Worm (Caenorhabditis elegans) whole organism, L4 larva: ENCODE measurements around the gene kin-5.

Experiments used
- T26A8.4 ChIP-seq: fragments of 200-800 bp; sonication (Bioruptor generic); IDR thresholded peaks from 2 replicates; pipeline ENCODE4 v1.3.6; 2022; ENCODE audit warnings: missing genetic modification characterization, missing compliant biosample characterization
- Y48G9A.11 ChIP-seq: fragments of 200-800 bp; sonication (Bioruptor generic); IDR thresholded peaks from 2 replicates; pipeline ENCODE4 v1.3.6; 2022; ENCODE audit warnings: missing genetic modification reagents, missing genetic modification characterization, missing compliant biosample characterization
- ZK546.5 ChIP-seq, 2 experiments: sonication (generic microtip); optimal IDR thresholded peaks; 2 replicates each; lab custom pipeline; 2017; ENCODE audit warnings: missing biosample characterization in 2 of 2, missing genetic modification characterization in 2 of 2
- aha-1 ChIP-seq: fragments of 150-350 bp; peaks from one replicate; lab custom pipeline; 2014; ENCODE audit warnings: missing biosample characterization, missing genetic modification characterization
- ama-1 ChIP-seq: fragments of 150-350 bp; optimal IDR thresholded peaks from 2 replicates; lab custom pipeline; 2014; ENCODE audit warnings: inconsistent platforms, mixed read lengths
- ceh-32 ChIP-seq: sonication (generic microtip); optimal IDR thresholded peaks from 2 replicates; lab custom pipeline; 2016; ENCODE audit warnings: mild to moderate bottlenecking, missing genetic modification characterization, missing compliant biosample characterization; ENCODE audit not compliant: poor library complexity
- ceh-62 ChIP-seq: sonication (generic microtip); optimal IDR thresholded peaks from 2 replicates; lab custom pipeline; 2017; ENCODE audit warnings: missing biosample characterization, missing genetic modification characterization
- ceh-82 ChIP-seq: sonication (generic microtip); optimal IDR thresholded peaks from 2 replicates; lab custom pipeline; 2017; ENCODE audit warnings: missing biosample characterization, missing genetic modification characterization
- daf-12 ChIP-seq: fragments of 150-350 bp; optimal IDR thresholded peaks from 2 replicates; lab custom pipeline; 2014; ENCODE audit warnings: missing biosample characterization, missing genetic modification reagents, missing genetic modification characterization
- daf-16 ChIP-seq, 3 experiments: sonication (generic microtip); optimal IDR thresholded peaks; 2 replicates each; lab custom pipeline; 2016 to 2017; ENCODE audit warnings: missing genetic modification characterization in 3 of 3, missing genetic modification reagents in 3 of 3, mild to moderate bottlenecking in 2 of 3, missing compliant biosample characterization in 2 of 3, missing biosample characterization in 1 of 3, moderate library complexity in 1 of 3
- dmd-6 ChIP-seq: fragments of 200-800 bp; sonication (Bioruptor generic); IDR thresholded peaks from 2 replicates; pipeline ENCODE4 v1.3.6; 2022; ENCODE audit warnings: missing genetic modification reagents, missing genetic modification characterization, missing compliant biosample characterization
- dmd-8 ChIP-seq: fragments of 200-800 bp; sonication (Bioruptor generic); IDR thresholded peaks from 2 replicates; pipeline ENCODE4 v1.3.6; 2022; ENCODE audit warnings: missing genetic modification characterization, missing compliant biosample characterization
- dmd-9 ChIP-seq: fragments of 200-800 bp; sonication (Bioruptor generic); IDR thresholded peaks from 2 replicates; pipeline ENCODE4 v1.3.6; 2022; ENCODE audit warnings: missing genetic modification reagents, missing genetic modification characterization, missing compliant biosample characterization
- duxl-1 ChIP-seq: sonication (generic microtip); optimal IDR thresholded peaks from 2 replicates; lab custom pipeline; 2016; ENCODE audit warnings: mild to moderate bottlenecking, missing genetic modification characterization, moderate library complexity, missing compliant biosample characterization; ENCODE audit not compliant: poor library complexity
- dve-1 ChIP-seq: sonication (generic microtip); optimal IDR thresholded peaks from 2 replicates; lab custom pipeline; 2017; ENCODE audit warnings: antibody characterized with exemption, mild to moderate bottlenecking, missing genetic modification characterization, missing compliant biosample characterization; ENCODE audit not compliant: insufficient read depth
- gei-8 ChIP-seq: fragments of 200-800 bp; sonication (Bioruptor generic); optimal IDR thresholded peaks from 2 replicates; lab custom pipeline; 2018; ENCODE audit warnings: mild to moderate bottlenecking, missing genetic modification characterization, missing compliant biosample characterization
- hlh-11 ChIP-seq: fragments of 200-800 bp; sonication (Bioruptor generic); optimal IDR thresholded peaks from 2 replicates; lab custom pipeline; 2018; ENCODE audit warnings: mild to moderate bottlenecking, missing genetic modification characterization, missing compliant biosample characterization
- hlh-30 ChIP-seq: sonication (generic microtip); optimal IDR thresholded peaks from 2 replicates; lab custom pipeline; 2017; ENCODE audit warnings: antibody characterized with exemption, mild to moderate bottlenecking, missing genetic modification characterization, missing compliant biosample characterization; ENCODE audit not compliant: insufficient read depth
- lin-1 ChIP-seq: fragments of 200-800 bp; sonication (Bioruptor generic); IDR thresholded peaks from 2 replicates; pipeline ENCODE4 v1.3.6; 2022; ENCODE audit warnings: missing genetic modification reagents, missing genetic modification characterization, missing compliant biosample characterization
- lin-15B ChIP-seq: fragments of 150-350 bp; sonication (generic microtip); optimal IDR thresholded peaks from 3 replicates; lab custom pipeline; 2014; ENCODE audit warnings: missing biosample characterization, missing genetic modification characterization
- lin-38 ChIP-seq: fragments of 200-800 bp; sonication (Bioruptor generic); IDR thresholded peaks from 2 replicates; pipeline ENCODE4 v1.3.6; 2022; ENCODE audit warnings: missing genetic modification reagents, missing genetic modification characterization, missing compliant biosample characterization
- madf-9 ChIP-seq: fragments of 200-800 bp; sonication (Bioruptor generic); conservative IDR thresholded peaks from 2 replicates; pipeline ENCODE4 v1.3.6; 2022; ENCODE audit warnings: missing genetic modification reagents, missing genetic modification characterization, missing compliant biosample characterization
- mdl-1 ChIP-seq, 2 experiments: fragments of 150-350 bp in 1 of 2; sonication (generic microtip) in 1 of 2; optimal IDR thresholded peaks; 2 replicates each; lab custom pipeline; 2014 to 2017; ENCODE audit warnings: missing biosample characterization in 2 of 2, missing genetic modification characterization in 2 of 2
- mdt-29 ChIP-seq: fragments of 200-800 bp; sonication (Bioruptor generic); IDR thresholded peaks from 2 replicates; pipeline ENCODE4 v1.3.6; 2022; ENCODE audit warnings: missing genetic modification reagents, missing genetic modification characterization, missing compliant biosample characterization
- mep-1 ChIP-seq: fragments of 150-350 bp; sonication (generic microtip); optimal IDR thresholded peaks from 3 replicates; lab custom pipeline; 2014; ENCODE audit warnings: missing biosample characterization, missing genetic modification characterization
- nhr-41 ChIP-seq: fragments of 200-800 bp; sonication (Bioruptor generic); IDR thresholded peaks from 2 replicates; pipeline ENCODE4 v1.3.6; 2022; ENCODE audit warnings: missing genetic modification reagents, missing genetic modification characterization, missing compliant biosample characterization
- nhr-77 ChIP-seq: fragments of 150-350 bp; optimal IDR thresholded peaks from 2 replicates; lab custom pipeline; 2014; ENCODE audit warnings: missing biosample characterization, missing genetic modification characterization
- php-3 ChIP-seq: fragments of 200-800 bp; sonication (Bioruptor generic); IDR thresholded peaks from 2 replicates; pipeline ENCODE4 v1.3.6; 2022; ENCODE audit warnings: missing genetic modification reagents, missing genetic modification characterization, missing compliant biosample characterization
- rbr-2 ChIP-seq: sonication (generic microtip); optimal IDR thresholded peaks from 2 replicates; lab custom pipeline; 2016; ENCODE audit warnings: missing genotype, missing genetic modification characterization, missing compliant biosample characterization
- saeg-2 ChIP-seq: fragments of 200-800 bp; sonication (Bioruptor generic); IDR thresholded peaks from 2 replicates; pipeline ENCODE4 v1.3.6; 2022; ENCODE audit warnings: missing genetic modification reagents, missing genetic modification characterization, missing compliant biosample characterization
- sdz-12 ChIP-seq: fragments of 200-800 bp; sonication (Bioruptor generic); optimal IDR thresholded peaks from 2 replicates; lab custom pipeline; 2018; ENCODE audit warnings: mild to moderate bottlenecking, missing genetic modification characterization, missing compliant biosample characterization
- snpc-4 ChIP-seq: fragments of 150-350 bp; optimal IDR thresholded peaks from 2 replicates; lab custom pipeline; 2014; ENCODE audit warnings: missing biosample characterization, missing genetic modification characterization
- tag-97 ChIP-seq: fragments of 200-800 bp; sonication (Bioruptor generic); IDR thresholded peaks from 2 replicates; pipeline ENCODE4 v1.3.6; 2022; ENCODE audit warnings: missing genetic modification characterization, missing compliant biosample characterization
- vab-7 ChIP-seq: fragments of 200-800 bp; sonication (Bioruptor generic); IDR thresholded peaks from 2 replicates; pipeline ENCODE4 v1.3.6; 2022; ENCODE audit warnings: missing genetic modification reagents, missing genetic modification characterization, missing compliant biosample characterization
- zag-1 ChIP-seq: fragments of 150-350 bp; optimal IDR thresholded peaks from 2 replicates; lab custom pipeline; 2014; ENCODE audit warnings: missing biosample characterization, missing genetic modification characterization
- zfp-2 ChIP-seq: sonication (generic microtip); optimal IDR thresholded peaks from 2 replicates; lab custom pipeline; 2016; ENCODE audit warnings: mild to moderate bottlenecking, missing genetic modification characterization, missing compliant biosample characterization
- zfp-3 ChIP-seq: fragments of 200-800 bp; sonication (Bioruptor generic); conservative IDR thresholded peaks from 2 replicates; pipeline ENCODE4 v1.3.6; 2022; ENCODE audit warnings: missing genetic modification reagents, missing genetic modification characterization, missing compliant biosample characterization
- ztf-11 ChIP-seq: fragments of 150-350 bp; optimal IDR thresholded peaks from 2 replicates; lab custom pipeline; 2014; ENCODE audit warnings: missing biosample characterization, missing genetic modification characterization

Gene kin-5

ce11 chrIV:9993403-9994132, 24.6 kb upstream of the kin-5 start (continued):
- TF ChIP-seq nhr-41 (GFP tag; lab: Robert Waterston, UW) (0 out of 2 replicates have a peak, but pooled peaks have one; percentile 6), zfp-2 (tag; lab: Kevin White, UChicago) (no peak), madf-9 (GFP tag; lab: Robert Waterston, UW) (no peak), mdl-1 (tag; optimal IDR thresholded peaks at IDR 0.05; lab: Kevin White, UChicago) (no peak), daf-12 (tag; lab: Kevin White, UChicago) (no peak), lin-15B (tag; lab: Kevin White, UChicago) (no peak), hlh-11 (tag; lab: Kevin White, UChicago) (peak; percentile 26), rbr-2 (no peak), ama-1 (lab: Kevin White, UChicago) (no peak), aha-1 (tag; lab: Kevin White, UChicago) (peak; percentile 88), nhr-77 (tag; lab: Kevin White, UChicago) (no peak), saeg-2 (GFP tag; lab: Robert Waterston, UW) (0 out of 2 replicates have a peak, but pooled peaks have one; percentile 5), dmd-6 (GFP tag; lab: Robert Waterston, UW) (no peak), dmd-9 (no peak), daf-16 (GFP tag; optimal IDR thresholded peaks at IDR 0.05; lab: Kevin White, UChicago) (no peak), daf-16 (tag; optimal IDR thresholded peaks at IDR 0.05; lab: Kevin White, UChicago) (peak; percentile 55), zag-1 (tag; lab: Kevin White, UChicago) (no peak), ztf-11 (tag; lab: Kevin White, UChicago) (no peak), tag-97 (GFP tag; lab: Robert Waterston, UW) (no peak), mdt-29 (no peak), Y48G9A.11 (no peak), dve-1 (tag; lab: Kevin White, UChicago) (peak; percentile 13), T26A8.4 (no peak), vab-7 (no peak), php-3 (GFP tag; lab: Robert Waterston, UW) (no peak), ceh-62 (tag; lab: Kevin White, UChicago) (no peak), sdz-12 (GFP tag; lab: Kevin White, UChicago) (no peak), snpc-4 (no peak), hlh-30 (tag; lab: Kevin White, UChicago) (no peak), zfp-3 (GFP tag; lab: Robert Waterston, UW) (no peak), duxl-1 (tag; lab: Kevin White, UChicago) (no peak), mep-1 (no peak), ZK546.5 (tag; optimal IDR thresholded peaks at IDR 0.05; lab: Kevin White, UChicago) (no peak), dmd-8 (GFP tag; lab: Robert Waterston, UW) (no peak), ceh-32 (tag; lab: Kevin White, UChicago) (no peak)

ce11 chrIV:9989416-9989815, 20.4 kb upstream of the kin-5 start:
- TF ChIP-seq T26A8.4 (0 out of 2 replicates have a peak, but pooled peaks have one; percentile 9), ama-1 (lab: Kevin White, UChicago) (peak; percentile 40), gei-8 (GFP tag; lab: Kevin White, UChicago) (peak; percentile 7), lin-1 (GFP tag; lab: Robert Waterston, UW) (no peak), ceh-82 (no peak), lin-38 (GFP tag; lab: Robert Waterston, UW) (peak; percentile 36; the same call in 1 of the 2 replicates), zfp-3 (GFP tag; lab: Robert Waterston, UW) (0 out of 2 replicates have a peak, but pooled peaks have one; percentile 19), aha-1 (tag; lab: Kevin White, UChicago) (peak; percentile 55)
